ENCODE assay signal across 1 worm cellular context in genomic region chrII:9646122-9646555, ce11.
TF ChIP-seq lines count a peak whose summit lies in the region.

No protein-coding gene starts in this region.

TF ChIP-seq in whole organism, L4 larva, 104 proteins besides CTCF, POLR2A, EP300 and RAD21 (continued from another document):
- TF ChIP-seq gei-8 (GFP tag; optimal IDR thresholded peaks at IDR 0.05; lab: Kevin White, UChicago), result no peak
- TF ChIP-seq unc-39 (tag; optimal IDR thresholded peaks at IDR 0.05; lab: Kevin White, UChicago), result no peak
- no peak for TF ChIP-seq lin-38 (GFP tag; IDR thresholded peaks at IDR 0.05; lab: Robert Waterston, UW)
- peak; percentile 86 for TF ChIP-seq mep-1 (tag; optimal IDR thresholded peaks at IDR 0.05; lab: Kevin White, UChicago)
- no peak for TF ChIP-seq php-3 (GFP tag; IDR thresholded peaks at IDR 0.05; lab: Robert Waterston, UW)
- 0 out of 2 replicates have a peak, but pooled peaks have one; percentile 30 for TF ChIP-seq ctbp-1 (GFP tag; IDR thresholded peaks at IDR 0.05; lab: Robert Waterston, UW)
- TF ChIP-seq zag-1 (tag; optimal IDR thresholded peaks at IDR 0.05; lab: Kevin White, UChicago), result no peak
- TF ChIP-seq nhr-111 (GFP tag; optimal IDR thresholded peaks at IDR 0.05; lab: Kevin White, UChicago), result no peak
- TF ChIP-seq F10B5.3 (tag; optimal IDR thresholded peaks at IDR 0.05; lab: Kevin White, UChicago), result peak; percentile 23
- TF ChIP-seq jun-1 (tag; optimal IDR thresholded peaks at IDR 0.05; lab: Kevin White, UChicago), result no peak
- peak; percentile 28 for TF ChIP-seq nhr-77 (tag; optimal IDR thresholded peaks at IDR 0.05; lab: Kevin White, UChicago)
- TF ChIP-seq nhr-76 (tag; optimal IDR thresholded peaks at IDR 0.05; lab: Kevin White, UChicago), result no peak
- no peak for TF ChIP-seq unc-130 (GFP tag; optimal IDR thresholded peaks at IDR 0.05; lab: Kevin White, UChicago)
- TF ChIP-seq Y75B8A.6 (GFP tag; IDR thresholded peaks at IDR 0.05; lab: Robert Waterston, UW), result no peak
- peak; percentile 2 for TF ChIP-seq ztf-7 (tag; optimal IDR thresholded peaks at IDR 0.05; lab: Kevin White, UChicago)
- no peak for TF ChIP-seq arid-1 (GFP tag; conservative IDR thresholded peaks at IDR 0.05; lab: Robert Waterston, UW)
- no peak for TF ChIP-seq lin-29 (GFP tag; IDR thresholded peaks at IDR 0.05; lab: Robert Waterston, UW)
- TF ChIP-seq hlh-30 (tag; optimal IDR thresholded peaks at IDR 0.05; lab: Kevin White, UChicago; ENCODE audit: insufficient read depth), result peak; percentile 87
- TF ChIP-seq mxl-3 (GFP tag; optimal IDR thresholded peaks at IDR 0.05; lab: Kevin White, UChicago), result peak; percentile 86
- peak in 1 of 2 experiments; percentile 99 for TF ChIP-seq unc-62 (GFP tag; optimal IDR thresholded peaks at IDR 0.05 in 1 of 2; lab: Kevin White, UChicago)
- TF ChIP-seq unc-62 (tag; optimal IDR thresholded peaks at IDR 0.05; lab: Kevin White, UChicago), result no peak
- no peak for TF ChIP-seq ZK337.2 (GFP tag; IDR thresholded peaks at IDR 0.05; lab: Robert Waterston, UW)
- TF ChIP-seq mxl-2 (GFP tag; conservative IDR thresholded peaks at IDR 0.05; lab: Robert Waterston, UW), result no peak
- no peak for TF ChIP-seq F44E2.7 (GFP tag; IDR thresholded peaks at IDR 0.05; lab: Robert Waterston, UW)
- peak; percentile 0 for TF ChIP-seq F37D6.2 (tag; optimal IDR thresholded peaks at IDR 0.05; lab: Kevin White, UChicago)
- TF ChIP-seq tra-1 (GFP tag; IDR thresholded peaks at IDR 0.05; lab: Robert Waterston, UW), result 0 out of 2 replicates have a peak, but pooled peaks have one; percentile 27
- no peak for TF ChIP-seq nhr-237 (tag; optimal IDR thresholded peaks at IDR 0.05; lab: Kevin White, UChicago)
- TF ChIP-seq Y48G9A.11 (GFP tag; IDR thresholded peaks at IDR 0.05; lab: Robert Waterston, UW), result no peak
- TF ChIP-seq sdz-12 (GFP tag; optimal IDR thresholded peaks at IDR 0.05; lab: Kevin White, UChicago), result no peak
- TF ChIP-seq dmd-6 (GFP tag; IDR thresholded peaks at IDR 0.05; lab: Robert Waterston, UW), result peak; percentile 60
- peak; percentile 36 for TF ChIP-seq nhr-48 (tag; optimal IDR thresholded peaks at IDR 0.05; lab: Kevin White, UChicago)
- peak; percentile 67 for TF ChIP-seq dve-1 (tag; optimal IDR thresholded peaks at IDR 0.05; lab: Kevin White, UChicago; ENCODE audit: insufficient read depth)
- no peak for TF ChIP-seq attf-4 (tag; optimal IDR thresholded peaks at IDR 0.05; lab: Kevin White, UChicago)
- no peak for TF ChIP-seq duxl-1 (tag; optimal IDR thresholded peaks at IDR 0.05; lab: Kevin White, UChicago; ENCODE audit: poor library complexity)
- TF ChIP-seq hmg-1.1 (GFP tag; IDR thresholded peaks at IDR 0.05; lab: Robert Waterston, UW), result peak; percentile 83
- peak; percentile 72 for TF ChIP-seq mes-2 (tag; optimal IDR thresholded peaks at IDR 0.05; lab: Kevin White, UChicago; ENCODE audit: poor library complexity, severe bottlenecking)
- TF ChIP-seq hlh-11 (tag; optimal IDR thresholded peaks at IDR 0.05; lab: Kevin White, UChicago), result peak; percentile 93
- TF ChIP-seq F26F4.8 (GFP tag; conservative IDR thresholded peaks at IDR 0.05; lab: Robert Waterston, UW), result no peak
- TF ChIP-seq ceh-82 (tag; optimal IDR thresholded peaks at IDR 0.05; lab: Kevin White, UChicago), result no peak
- TF ChIP-seq ces-1 (GFP tag; optimal IDR thresholded peaks at IDR 0.05; lab: Kevin White, UChicago), result no peak
- no peak for TF ChIP-seq lin-13 (GFP tag; optimal IDR thresholded peaks at IDR 0.05; lab: Kevin White, UChicago)
